Worm (Caenorhabditis elegans) whole organism, mixed stage, embryonic: ENCODE measurements around the gene F32D8.14.

ENCODE experiments used
- blmp-1 ChIP-seq: fragments of 150-350 bp; optimal IDR thresholded peaks from 2 replicates; lab custom pipeline; 2014; ENCODE audit warnings: missing biosample characterization, missing genetic modification characterization
- elt-3 ChIP-seq: fragments of 150-350 bp; optimal IDR thresholded peaks from 2 replicates; lab custom pipeline; 2014; ENCODE audit warnings: missing biosample characterization, missing genetic modification characterization
- ztf-11 ChIP-seq: fragments of 150-350 bp; optimal IDR thresholded peaks from 2 replicates; lab custom pipeline; 2014; ENCODE audit warnings: missing biosample characterization, missing genetic modification characterization

DNA sequence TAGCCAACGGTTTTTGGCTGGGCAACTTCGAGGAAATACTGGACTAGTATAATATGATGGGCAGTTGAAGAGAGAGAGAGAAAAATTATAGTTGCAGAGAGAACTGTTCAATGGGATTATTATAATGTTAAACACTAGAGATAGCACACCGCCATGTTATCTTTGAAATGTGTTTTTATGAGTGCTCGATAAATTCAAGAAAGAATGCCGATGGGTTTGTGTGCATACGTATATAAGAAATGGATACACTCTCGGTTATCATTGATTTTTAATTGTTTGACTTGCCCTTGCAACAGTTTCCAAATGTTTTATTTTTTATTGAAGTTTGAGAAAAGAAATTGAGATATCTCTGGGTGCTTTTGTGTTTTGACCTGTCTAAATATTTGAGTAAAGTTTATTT lies 42.1 kb upstream of the F32D8.14 start, which contains the start of gene F17C11.12:
- no peak for TF ChIP-seq ztf-11
- no peak for TF ChIP-seq elt-3
- TF ChIP-seq blmp-1 (tag; lab: Kevin White, UChicago): no peak
